Fruit fly (Drosophila melanogaster) whole organism, embryonic: ENCODE measurements around the gene Prosalpha6T.

Source experiments
- Ada2b ChIP-seq: fragments of 200-800 bp; sonication (Bioruptor generic); IDR thresholded peaks from 2 replicates; pipeline ENCODE4 v1.3.6; 2022; ENCODE audit warnings: missing biosample characterization, missing genetic modification characterization
- Bgb ChIP-seq: fragments of 200-800 bp; sonication (Bioruptor generic); IDR thresholded peaks from 2 replicates; pipeline ENCODE4 v1.3.6; 2022; ENCODE audit warnings: missing biosample characterization, missing genetic modification characterization; ENCODE audit not compliant: partially characterized antibody
- CG11247 ChIP-seq: fragments of 200-800 bp; sonication (Bioruptor generic); IDR thresholded peaks from 2 replicates; pipeline ENCODE4 v1.3.6; 2022; ENCODE audit warnings: missing biosample characterization, missing genetic modification characterization
- CG11398 ChIP-seq: fragments of 200-800 bp; sonication (Bioruptor generic); optimal IDR thresholded peaks from 2 replicates; lab custom pipeline; 2016; ENCODE audit warnings: missing biosample characterization, missing genetic modification characterization
- CG11695 ChIP-seq: fragments of 200-800 bp; sonication (Bioruptor generic); IDR thresholded peaks from 3 replicates; pipeline ENCODE4 v1.3.6; 2022; ENCODE audit warnings: missing biosample characterization, missing genetic modification characterization
- CG12155 ChIP-seq: fragments of 200-800 bp; sonication (Bioruptor generic); optimal IDR thresholded peaks from 3 replicates; lab custom pipeline; 2016; ENCODE audit warnings: missing biosample characterization, missing genetic modification characterization
- CG12744 ChIP-seq: fragments of 200-800 bp; sonication (Bioruptor generic); optimal IDR thresholded peaks from 2 replicates; lab custom pipeline; 2016; ENCODE audit warnings: missing biosample characterization, missing genetic modification characterization
- CG14965 ChIP-seq: fragments of 200-800 bp; sonication (Bioruptor generic); optimal IDR thresholded peaks from 2 replicates; lab custom pipeline; 2016; ENCODE audit warnings: missing biosample characterization, missing genetic modification characterization, borderline replicate concordance
- CG15073 ChIP-seq: fragments of 200-800 bp; sonication (Bioruptor generic); optimal IDR thresholded peaks from 2 replicates; lab custom pipeline; 2016; ENCODE audit warnings: missing biosample characterization, missing genetic modification characterization
- CG1603 ChIP-seq: fragments of 200-800 bp; sonication (Bioruptor generic); optimal IDR thresholded peaks from 2 replicates; lab custom pipeline; 2019; ENCODE audit warnings: missing biosample characterization, mild to moderate bottlenecking, missing genetic modification characterization, moderate library complexity
- CG16863 ChIP-seq: fragments of 200-800 bp; sonication (Bioruptor generic); optimal IDR thresholded peaks from 3 replicates; lab custom pipeline; 2016; ENCODE audit warnings: missing biosample characterization, missing genetic modification characterization
- CG1832 ChIP-seq: fragments of 200-800 bp; sonication (Bioruptor generic); optimal IDR thresholded peaks from 2 replicates; lab custom pipeline; 2017; ENCODE audit warnings: missing biosample characterization, mild to moderate bottlenecking, missing genetic modification characterization, inconsistent platforms
- CG2199 ChIP-seq: fragments of 200-800 bp; sonication (Bioruptor generic); IDR thresholded peaks from 3 replicates; pipeline ENCODE4 v1.3.6; 2022; ENCODE audit warnings: missing biosample characterization, missing genetic modification characterization
- CG2202 ChIP-seq: fragments of 200-800 bp; sonication (Bioruptor generic); optimal IDR thresholded peaks from 2 replicates; lab custom pipeline; 2018; ENCODE audit warnings: missing biosample characterization, mild to moderate bottlenecking, missing genetic modification characterization
- CG2889 ChIP-seq: fragments of 200-800 bp; sonication (Bioruptor generic); IDR thresholded peaks from 3 replicates; pipeline ENCODE4 v1.3.6; 2022; ENCODE audit warnings: missing biosample characterization, missing genetic modification characterization
- CG3065 ChIP-seq: fragments of 200-800 bp; sonication (Bioruptor generic); optimal IDR thresholded peaks from 2 replicates; lab custom pipeline; 2016; ENCODE audit warnings: missing biosample characterization, missing genetic modification characterization
- CG34422 ChIP-seq: fragments of 200-800 bp; sonication (Bioruptor generic); IDR thresholded peaks from 3 replicates; pipeline ENCODE4 v1.3.6; 2022; ENCODE audit warnings: missing biosample characterization, missing genetic modification characterization
- CG3838 ChIP-seq: fragments of 200-800 bp; sonication (Bioruptor generic); optimal IDR thresholded peaks from 3 replicates; lab custom pipeline; 2016; ENCODE audit warnings: missing biosample characterization, missing genetic modification characterization
- CG5180 ChIP-seq: fragments of 200-800 bp; sonication (Bioruptor generic); optimal IDR thresholded peaks from 3 replicates; lab custom pipeline; 2017; ENCODE audit warnings: missing biosample characterization, missing genetic modification characterization, mild to moderate bottlenecking, moderate library complexity, missing genetic modification reagents
- CG8924 ChIP-seq: fragments of 200-800 bp; optimal IDR thresholded peaks from 3 replicates; lab custom pipeline; 2019; ENCODE audit warnings: missing biosample characterization, mild to moderate bottlenecking, missing genetic modification characterization, moderate library complexity
- CG9727 ChIP-seq: fragments of 200-800 bp; sonication (Bioruptor generic); optimal IDR thresholded peaks from 3 replicates; lab custom pipeline; 2017; ENCODE audit warnings: missing biosample characterization, mild to moderate bottlenecking, missing genetic modification characterization
- Hand ChIP-seq: fragments of 200-800 bp; sonication (Bioruptor generic); optimal IDR thresholded peaks from 2 replicates; lab custom pipeline; 2017; ENCODE audit warnings: mild to moderate bottlenecking, missing biosample characterization, missing genetic modification reagents, missing genetic modification characterization
- HmgZ ChIP-seq: fragments of 200-800 bp; sonication (Bioruptor generic); optimal IDR thresholded peaks from 2 replicates; lab custom pipeline; 2018; ENCODE audit warnings: missing biosample characterization, mild to moderate bottlenecking, missing genetic modification characterization
- Hr51 ChIP-seq, 2 experiments: fragments of 200-800 bp; sonication (Bioruptor generic); optimal IDR thresholded peaks; 2 replicates in 1 of 2; 3 replicates in 1 of 2; lab custom pipeline; 2016 to 2018; ENCODE audit warnings: missing biosample characterization in 2 of 2, missing genetic modification characterization in 2 of 2, mild to moderate bottlenecking in 1 of 2, moderate library complexity in 1 of 2
- Lhr ChIP-seq: fragments of 200-800 bp; sonication (Bioruptor generic); optimal IDR thresholded peaks from 3 replicates; lab custom pipeline; 2017; ENCODE audit warnings: mild to moderate bottlenecking, missing biosample characterization, missing genetic modification reagents, missing genetic modification characterization
- Lim3 ChIP-seq: fragments of 200-800 bp; sonication (Bioruptor generic); IDR thresholded peaks from 2 replicates; pipeline ENCODE4 v1.3.6; 2022; ENCODE audit warnings: missing biosample characterization, missing genetic modification characterization
- Meics ChIP-seq: fragments of 200-800 bp; sonication (Bioruptor generic); optimal IDR thresholded peaks from 2 replicates; lab custom pipeline; 2017; ENCODE audit warnings: missing biosample characterization, mild to moderate bottlenecking, missing genetic modification characterization
- Oaz ChIP-seq: fragments of 200-800 bp; sonication (Bioruptor generic); IDR thresholded peaks from 2 replicates; pipeline ENCODE4 v1.3.6; 2022; ENCODE audit warnings: missing biosample characterization, missing genetic modification characterization
- Opbp ChIP-seq: fragments of 200-800 bp; sonication (Bioruptor generic); IDR thresholded peaks from 3 replicates; pipeline ENCODE4 v1.3.6; 2022; ENCODE audit warnings: missing biosample characterization, missing genetic modification characterization; ENCODE audit not compliant: partially characterized antibody
- Rfx ChIP-seq: fragments of 200-800 bp; sonication (Bioruptor generic); IDR thresholded peaks from 2 replicates; pipeline ENCODE4 v1.3.6; 2022; ENCODE audit warnings: missing biosample characterization, missing genetic modification characterization
- abd-A ChIP-seq: fragments of 200-800 bp; sonication (Bioruptor generic); optimal IDR thresholded peaks from 3 replicates; lab custom pipeline; 2019; ENCODE audit warnings: missing biosample characterization, mild to moderate bottlenecking, missing genetic modification characterization, moderate library complexity
- ap ChIP-seq: fragments of 200-800 bp; sonication (Bioruptor generic); IDR thresholded peaks from 2 replicates; pipeline ENCODE4 v1.3.6; 2022; ENCODE audit warnings: missing biosample characterization, missing genetic modification characterization
- br ChIP-seq: fragments of >200 bp; optimal IDR thresholded peaks from 2 replicates; lab custom pipeline; 2017
- cas ChIP-seq: fragments of 200-800 bp; sonication (Bioruptor generic); IDR thresholded peaks from 2 replicates; pipeline ENCODE4 v1.3.6; 2022; ENCODE audit warnings: missing biosample characterization, missing genetic modification characterization
- crol ChIP-seq: fragments of 200-800 bp; sonication (Bioruptor generic); IDR thresholded peaks from 2 replicates; pipeline ENCODE4 v1.3.6; 2022; ENCODE audit warnings: missing biosample characterization, missing genetic modification characterization
- dati ChIP-seq: fragments of 200-800 bp; sonication (Bioruptor generic); IDR thresholded peaks from 2 replicates; pipeline ENCODE4 v1.3.6; 2022; ENCODE audit warnings: missing biosample characterization, missing genetic modification characterization
- grn ChIP-seq: fragments of 200-800 bp; sonication (Bioruptor generic); optimal IDR thresholded peaks from 3 replicates; lab custom pipeline; 2017; ENCODE audit warnings: missing biosample characterization, missing genetic modification characterization
- hkb ChIP-seq, 2 experiments: fragments of 200-800 bp in 1 of 2; fragments of >200 bp in 1 of 2; sonication (Bioruptor generic) in 1 of 2; IDR thresholded peaks in 1 of 2; optimal IDR thresholded peaks in 1 of 2; 2 replicates each; pipeline versions ENCODE4 v1.3.6 to Lab custom; 2017 to 2022; ENCODE audit warnings: missing biosample characterization in 1 of 2, missing genetic modification characterization in 1 of 2
- insv ChIP-seq, 2 experiments: fragments of 200-800 bp; sonication (Bioruptor generic); optimal IDR thresholded peaks; 3 replicates each; lab custom pipeline; 2016 to 2018; ENCODE audit warnings: missing biosample characterization in 2 of 2, missing genetic modification characterization in 2 of 2
- inv ChIP-seq: fragments of 200-800 bp; sonication (Bioruptor generic); IDR thresholded peaks from 2 replicates; pipeline ENCODE4 v1.3.6; 2022; ENCODE audit warnings: missing biosample characterization, missing genetic modification characterization; ENCODE audit not compliant: partially characterized antibody
- jing ChIP-seq: fragments of 200-800 bp; sonication (Bioruptor generic); optimal IDR thresholded peaks from 2 replicates; lab custom pipeline; 2018; ENCODE audit warnings: missing biosample characterization, mild to moderate bottlenecking, missing genetic modification characterization
- nerfin-1 ChIP-seq: fragments of 200-800 bp; sonication (Bioruptor generic); optimal IDR thresholded peaks from 3 replicates; lab custom pipeline; 2019; ENCODE audit warnings: missing biosample characterization, mild to moderate bottlenecking, missing genetic modification characterization, moderate library complexity
- nerfin-2 ChIP-seq: fragments of 200-800 bp; sonication (Bioruptor generic); IDR thresholded peaks from 2 replicates; pipeline ENCODE4 v1.3.6; 2022; ENCODE audit warnings: missing biosample characterization, missing genetic modification characterization; ENCODE audit not compliant: partially characterized antibody
- row ChIP-seq: fragments of 200-800 bp; sonication (Bioruptor generic); IDR thresholded peaks from 3 replicates; pipeline ENCODE4 v1.3.6; 2022; ENCODE audit warnings: missing biosample characterization, missing genetic modification characterization
- seq ChIP-seq: fragments of 200-800 bp; sonication (Bioruptor generic); IDR thresholded peaks from 2 replicates; pipeline ENCODE4 v1.3.6; 2022; ENCODE audit warnings: missing biosample characterization, missing genetic modification characterization
- slbo ChIP-seq: fragments of 200-800 bp; sonication (Bioruptor generic); IDR thresholded peaks from 2 replicates; pipeline ENCODE4 v1.3.6; 2022; ENCODE audit warnings: missing biosample characterization, missing genetic modification characterization
- slou ChIP-seq: fragments of 200-800 bp; sonication (Bioruptor generic); optimal IDR thresholded peaks from 3 replicates; lab custom pipeline; 2016; ENCODE audit warnings: missing biosample characterization, missing genetic modification characterization
- tll ChIP-seq, 2 experiments: fragments of 200-800 bp in 1 of 2; fragments of >200 bp in 1 of 2; sonication (Bioruptor generic) in 1 of 2; optimal IDR thresholded peaks; 2 replicates each; lab custom pipeline; 2017 to 2019; ENCODE audit warnings: missing biosample characterization in 2 of 2, missing genetic modification characterization in 2 of 2, mild to moderate bottlenecking in 1 of 2, moderate library complexity in 1 of 2
- toy ChIP-seq: fragments of 200-800 bp; sonication (Bioruptor generic); IDR thresholded peaks from 2 replicates; pipeline ENCODE4 v1.3.6; 2022; ENCODE audit warnings: missing biosample characterization, missing genetic modification characterization
- wdn ChIP-seq: fragments of 200-800 bp; sonication (Bioruptor generic); IDR thresholded peaks from 2 replicates; pipeline ENCODE4 v1.3.6; 2022; ENCODE audit warnings: missing biosample characterization, missing genetic modification characterization
- yki ChIP-seq: fragments of >200 bp; optimal IDR thresholded peaks from 3 replicates; lab custom pipeline; 2018

The Prosalpha6T gene

dm6 chr2L:13222225-13222648 lies 9.6 kb upstream of the Prosalpha6T start, which contains the start of the genes Ski6 and CG16812 (continued):
- TF ChIP-seq CG2889 (no peak), slbo (GFP tag; lab: Robert Waterston, UW) (peak; percentile 77), CG1603 (tag; lab: Kevin White, UChicago) (peak; percentile 44), hkb (optimal IDR thresholded peaks at IDR 0.05; lab: Kevin White, UChicago) (no peak), hkb (GFP tag; IDR thresholded peaks at IDR 0.05; lab: Robert Waterston, UW) (peak; percentile 69), row (GFP tag; lab: Robert Waterston, UW) (peak; percentile 78), CG15073 (GFP tag; lab: Kevin White, UChicago) (no peak), CG34422 (GFP tag; lab: Robert Waterston, UW) (no peak), CG11247 (GFP tag; lab: Robert Waterston, UW) (peak; percentile 52; the same call in 1 of the 2 replicates), Hand (GFP tag; lab: Kevin White, UChicago) (no peak), CG12155 (GFP tag; lab: Kevin White, UChicago) (peak; percentile 77), CG2202 (tag; lab: Kevin White, UChicago) (peak; percentile 43), inv (no peak), CG12744 (GFP tag; lab: Kevin White, UChicago) (no peak), Ada2b (peak; percentile 47), cas (GFP tag; lab: Robert Waterston, UW) (peak; percentile 73), slou (peak; percentile 39), Rfx (GFP tag; lab: Robert Waterston, UW) (peak; percentile 73), Oaz (GFP tag; lab: Robert Waterston, UW) (no peak), CG11398 (GFP tag; lab: Kevin White, UChicago) (no peak), yki (no peak), ap (GFP tag; lab: Robert Waterston, UW) (no peak), br (lab: Kevin White, UChicago) (no peak), CG9727 (GFP tag; lab: Kevin White, UChicago) (peak; percentile 63), CG1832 (no peak), insv (GFP tag; optimal IDR thresholded peaks at IDR 0.05; lab: Kevin White, UChicago) (peak in 1 of 2 experiments; percentile 33), dati (GFP tag; lab: Robert Waterston, UW) (no peak), CG2199 (GFP tag; lab: Robert Waterston, UW) (no peak), nerfin-1 (tag; lab: Kevin White, UChicago) (peak; percentile 82), CG5180 (no peak), seq (GFP tag; lab: Robert Waterston, UW) (no peak), Bgb (GFP tag; lab: Robert Waterston, UW) (no peak), abd-A (tag; lab: Kevin White, UChicago) (no peak), Meics (GFP tag; lab: Kevin White, UChicago) (peak; percentile 48), toy (GFP tag; lab: Robert Waterston, UW) (no peak), crol (GFP tag; lab: Robert Waterston, UW) (no peak), grn (no peak), CG14965 (GFP tag; lab: Kevin White, UChicago) (no peak), CG8924 (tag; lab: Kevin White, UChicago) (peak; percentile 86), CG3065 (peak; percentile 10), tll (GFP tag; optimal IDR thresholded peaks at IDR 0.05; lab: Kevin White, UChicago) (no peak), Lim3 (no peak), CG16863 (GFP tag; lab: Kevin White, UChicago) (no peak), jing (GFP tag; lab: Kevin White, UChicago) (no peak), Hr51 (GFP tag; optimal IDR thresholded peaks at IDR 0.05; lab: Kevin White, UChicago) (no peak), CG11695 (GFP tag; lab: Robert Waterston, UW) (peak; percentile 48; the same call in 1 of the 3 replicates), nerfin-2 (no peak), HmgZ (tag; lab: Kevin White, UChicago) (peak; percentile 75), wdn (GFP tag; lab: Robert Waterston, UW) (peak; percentile 41; the same call in 1 of the 2 replicates), Opbp (GFP tag; lab: Robert Waterston, UW) (peak; percentile 57; the same call in 2 of the 3 replicates), CG3838 (GFP tag; lab: Kevin White, UChicago) (no peak), Lhr (GFP tag; lab: Kevin White, UChicago) (no peak)
